Fruit fly (Drosophila melanogaster) whole organism, embryonic: ENCODE results near the gene TbCMF46.

Experiments
- Abd-B ChIP-seq: fragments of 200-800 bp; sonication (Bioruptor generic); optimal IDR thresholded peaks from 2 replicates; lab custom pipeline; 2018; ENCODE audit warnings: missing biosample characterization, mild to moderate bottlenecking, missing genetic modification characterization, moderate library complexity
- Atf6 ChIP-seq: fragments of 200-800 bp; sonication (Bioruptor generic); IDR thresholded peaks from 2 replicates; pipeline ENCODE4 v1.3.6; 2022; ENCODE audit warnings: missing biosample characterization, missing genetic modification characterization
- B-H1 ChIP-seq: fragments of 200-800 bp; sonication (Bioruptor generic); IDR thresholded peaks from 3 replicates; pipeline ENCODE4 v1.3.6; 2022; ENCODE audit warnings: missing biosample characterization, missing genetic modification characterization
- BEAF-32 ChIP-seq: fragments of 200-800 bp; sonication (Bioruptor generic); optimal IDR thresholded peaks from 3 replicates; lab custom pipeline; 2017; ENCODE audit warnings: missing biosample characterization, missing genetic modification characterization, mild to moderate bottlenecking, moderate library complexity, missing genetic modification reagents
- BtbVII ChIP-seq: fragments of 200-800 bp; sonication (Bioruptor generic); optimal IDR thresholded peaks from 3 replicates; lab custom pipeline; 2017; ENCODE audit warnings: missing biosample characterization, mild to moderate bottlenecking, missing genetic modification characterization
- CG12071 ChIP-seq: fragments of 200-800 bp; sonication (Bioruptor generic); optimal IDR thresholded peaks from 3 replicates; lab custom pipeline; 2018; ENCODE audit warnings: missing biosample characterization, mild to moderate bottlenecking, missing genetic modification characterization
- CG12391 ChIP-seq: fragments of 200-800 bp; sonication (Bioruptor generic); optimal IDR thresholded peaks from 3 replicates; lab custom pipeline; 2018; ENCODE audit warnings: missing biosample characterization, mild to moderate bottlenecking, missing genetic modification characterization, moderate library complexity
- CG13424 ChIP-seq: fragments of 200-800 bp; sonication (Bioruptor generic); optimal IDR thresholded peaks from 2 replicates; lab custom pipeline; 2019; ENCODE audit warnings: missing biosample characterization, mild to moderate bottlenecking, missing genetic modification characterization, moderate library complexity
- CG14860 ChIP-seq: fragments of 200-800 bp; sonication (Bioruptor generic); IDR thresholded peaks from 3 replicates; pipeline ENCODE4 v1.3.6; 2022; ENCODE audit warnings: missing biosample characterization, missing genetic modification characterization; ENCODE audit not compliant: partially characterized antibody
- CG16813 ChIP-seq: fragments of 200-800 bp; sonication (Bioruptor generic); IDR thresholded peaks from 3 replicates; pipeline ENCODE4 v1.3.6; 2022; ENCODE audit warnings: missing biosample characterization, missing genetic modification characterization; ENCODE audit not compliant: partially characterized antibody
- CG2120 ChIP-seq: fragments of 200-800 bp; sonication (Bioruptor generic); optimal IDR thresholded peaks from 3 replicates; lab custom pipeline; 2016; ENCODE audit warnings: missing biosample characterization, missing genetic modification characterization
- CG30403 ChIP-seq: fragments of 200-800 bp; sonication (Bioruptor generic); optimal IDR thresholded peaks from 3 replicates; lab custom pipeline; 2016; ENCODE audit warnings: missing biosample characterization, missing genetic modification characterization
- CG31441 ChIP-seq: fragments of 200-800 bp; sonication (Bioruptor generic); IDR thresholded peaks from 2 replicates; pipeline ENCODE4 v1.3.6; 2022; ENCODE audit warnings: missing biosample characterization, missing genetic modification characterization
- CG34376 ChIP-seq: fragments of 200-800 bp; sonication (Bioruptor generic); optimal IDR thresholded peaks from 2 replicates; lab custom pipeline; 2018; ENCODE audit warnings: missing biosample characterization, mild to moderate bottlenecking, missing genetic modification characterization
- CG4730 ChIP-seq: fragments of 200-800 bp; sonication (Bioruptor generic); IDR thresholded peaks from 2 replicates; pipeline ENCODE4 v1.3.6; 2022; ENCODE audit warnings: missing biosample characterization, missing genetic modification characterization
- CG5180 ChIP-seq: fragments of 200-800 bp; sonication (Bioruptor generic); optimal IDR thresholded peaks from 3 replicates; lab custom pipeline; 2017; ENCODE audit warnings: missing biosample characterization, missing genetic modification characterization, mild to moderate bottlenecking, moderate library complexity, missing genetic modification reagents
- CG6813 ChIP-seq: fragments of 200-800 bp; sonication (Bioruptor generic); optimal IDR thresholded peaks from 2 replicates; lab custom pipeline; 2017; ENCODE audit warnings: missing biosample characterization, missing genetic modification characterization, mild to moderate bottlenecking, moderate library complexity, missing genetic modification reagents
- CG7556 ChIP-seq: fragments of 200-800 bp; sonication (Bioruptor generic); optimal IDR thresholded peaks from 2 replicates; lab custom pipeline; 2017; ENCODE audit warnings: missing biosample characterization, mild to moderate bottlenecking, missing genetic modification characterization
- Deaf1 ChIP-seq: fragments of 200-800 bp; optimal IDR thresholded peaks from 3 replicates; lab custom pipeline; 2019; ENCODE audit warnings: missing biosample characterization, mild to moderate bottlenecking, missing genetic modification characterization, moderate library complexity
- Dfd ChIP-seq, 2 experiments: fragments of >200 bp; optimal IDR thresholded peaks; 2 replicates each; lab custom pipeline; 2017; ENCODE audit warnings: missing biosample characterization in 2 of 2, missing genetic modification characterization in 2 of 2
- Doc3 ChIP-seq: fragments of 200-800 bp; sonication (Bioruptor generic); IDR thresholded peaks from 3 replicates; pipeline ENCODE4 v1.3.6; 2022; ENCODE audit warnings: missing biosample characterization, missing genetic modification characterization; ENCODE audit not compliant: partially characterized antibody
- HLH4C ChIP-seq: fragments of 200-800 bp; sonication (Bioruptor generic); IDR thresholded peaks from 3 replicates; pipeline ENCODE4 v1.3.6; 2022; ENCODE audit warnings: missing biosample characterization, missing genetic modification characterization; ENCODE audit not compliant: partially characterized antibody
- NFAT ChIP-seq: fragments of 200-800 bp; sonication (Bioruptor generic); IDR thresholded peaks from 2 replicates; pipeline ENCODE4 v1.3.6; 2022; ENCODE audit warnings: missing biosample characterization, missing genetic modification characterization
- Opbp ChIP-seq: fragments of 200-800 bp; sonication (Bioruptor generic); IDR thresholded peaks from 3 replicates; pipeline ENCODE4 v1.3.6; 2022; ENCODE audit warnings: missing biosample characterization, missing genetic modification characterization; ENCODE audit not compliant: partially characterized antibody
- Spps ChIP-seq: fragments of 200-800 bp; sonication (Bioruptor generic); optimal IDR thresholded peaks from 2 replicates; lab custom pipeline; 2018; ENCODE audit warnings: missing biosample characterization, mild to moderate bottlenecking, missing genetic modification characterization
- YL-1 ChIP-seq: fragments of 200-800 bp; sonication (Bioruptor generic); optimal IDR thresholded peaks from 3 replicates; lab custom pipeline; 2017; ENCODE audit warnings: missing biosample characterization, mild to moderate bottlenecking, missing genetic modification characterization
- ato ChIP-seq: fragments of 200-800 bp; sonication (Bioruptor generic); IDR thresholded peaks from 2 replicates; pipeline ENCODE4 v1.3.6; 2022; ENCODE audit warnings: missing biosample characterization, missing genetic modification characterization; ENCODE audit not compliant: partially characterized antibody
- dm ChIP-seq: fragments of 200-800 bp; sonication (Bioruptor generic); optimal IDR thresholded peaks from 3 replicates; lab custom pipeline; 2016; ENCODE audit warnings: missing biosample characterization, missing genetic modification characterization
- gfzf ChIP-seq: fragments of 200-800 bp; sonication (Bioruptor generic); optimal IDR thresholded peaks from 2 replicates; lab custom pipeline; 2016; ENCODE audit warnings: missing biosample characterization, mild to moderate bottlenecking, missing genetic modification characterization, moderate library complexity
- gt ChIP-seq: fragments of 200-800 bp; sonication (Bioruptor generic); IDR thresholded peaks from 2 replicates; pipeline ENCODE4 v1.3.6; 2022; ENCODE audit warnings: missing biosample characterization, missing genetic modification characterization
- ham ChIP-seq: fragments of 200-800 bp; sonication (Bioruptor generic); IDR thresholded peaks from 2 replicates; pipeline ENCODE4 v1.3.6; 2022; ENCODE audit warnings: missing biosample characterization, missing genetic modification characterization
- kni ChIP-seq: fragments of 200-800 bp; sonication (Bioruptor generic); optimal IDR thresholded peaks from 3 replicates; lab custom pipeline; 2017; ENCODE audit warnings: mild to moderate bottlenecking, missing biosample characterization, missing genetic modification reagents, missing genetic modification characterization
- knrl ChIP-seq: fragments of 200-800 bp; sonication (Bioruptor generic); IDR thresholded peaks from 3 replicates; pipeline ENCODE4 v1.3.6; 2022; ENCODE audit warnings: missing biosample characterization, missing genetic modification characterization; ENCODE audit not compliant: partially characterized antibody
- lilli ChIP-seq: fragments of 200-800 bp; sonication (Bioruptor generic); optimal IDR thresholded peaks from 3 replicates; lab custom pipeline; 2016; ENCODE audit warnings: missing biosample characterization, missing genetic modification characterization
- mirr ChIP-seq: fragments of 200-800 bp; sonication (Bioruptor generic); optimal IDR thresholded peaks from 3 replicates; lab custom pipeline; 2018; ENCODE audit warnings: missing biosample characterization, mild to moderate bottlenecking, missing genetic modification characterization
- nerfin-2 ChIP-seq: fragments of 200-800 bp; sonication (Bioruptor generic); IDR thresholded peaks from 2 replicates; pipeline ENCODE4 v1.3.6; 2022; ENCODE audit warnings: missing biosample characterization, missing genetic modification characterization; ENCODE audit not compliant: partially characterized antibody
- oc ChIP-seq: fragments of 200-800 bp; sonication (Bioruptor generic); optimal IDR thresholded peaks from 2 replicates; lab custom pipeline; 2018; ENCODE audit warnings: missing biosample characterization, mild to moderate bottlenecking, missing genetic modification characterization, moderate library complexity
- pzg ChIP-seq: fragments of 200-800 bp; sonication (Bioruptor generic); optimal IDR thresholded peaks from 3 replicates; lab custom pipeline; 2018; ENCODE audit warnings: missing biosample characterization, mild to moderate bottlenecking, missing genetic modification characterization, moderate library complexity
- sc ChIP-seq, 3 experiments: fragments of >200 bp in 2 of 3; fragments of 200-800 bp in 1 of 3; sonication (Bioruptor generic) in 1 of 3; optimal IDR thresholded peaks; 2 replicates in 2 of 3; 3 replicates in 1 of 3; lab custom pipeline; 2017; ENCODE audit warnings: mild to moderate bottlenecking in 1 of 3, missing biosample characterization in 1 of 3, missing genetic modification characterization in 1 of 3, missing genetic modification reagents in 1 of 3
- sd ChIP-seq: fragments of 200-800 bp; sonication (Bioruptor generic); optimal IDR thresholded peaks from 3 replicates; lab custom pipeline; 2018; ENCODE audit warnings: missing biosample characterization, mild to moderate bottlenecking, missing genetic modification characterization, moderate library complexity
- sens ChIP-seq: fragments of 200-800 bp; sonication (Bioruptor generic); peaks from one replicate; lab custom pipeline; 2016; ENCODE audit warnings: missing biosample characterization, missing genetic modification characterization
- shn ChIP-seq: fragments of 200-800 bp; sonication (Bioruptor generic); optimal IDR thresholded peaks from 3 replicates; lab custom pipeline; 2016; ENCODE audit warnings: missing biosample characterization, missing genetic modification characterization
- sim ChIP-seq: fragments of 200-800 bp; sonication (Bioruptor generic); IDR thresholded peaks from 2 replicates; pipeline ENCODE4 v1.3.6; 2022; ENCODE audit warnings: missing biosample characterization, missing genetic modification characterization
- sna ChIP-seq: fragments of 200-800 bp; sonication (Bioruptor generic); IDR thresholded peaks from 2 replicates; pipeline ENCODE4 v1.3.6; 2022; ENCODE audit warnings: missing biosample characterization, missing genetic modification characterization; ENCODE audit not compliant: partially characterized antibody
- tgo ChIP-seq: fragments of 200-800 bp; sonication (Bioruptor generic); IDR thresholded peaks from 3 replicates; pipeline ENCODE4 v1.3.6; 2022; ENCODE audit warnings: missing biosample characterization, missing genetic modification characterization
- trem ChIP-seq: fragments of 200-800 bp; optimal IDR thresholded peaks from 3 replicates; lab custom pipeline; 2019; ENCODE audit warnings: missing biosample characterization, mild to moderate bottlenecking, missing genetic modification characterization, moderate library complexity
- ttk ChIP-seq: fragments of 200-800 bp; sonication (Bioruptor generic); IDR thresholded peaks from 2 replicates; pipeline ENCODE4 v2.1.2; 2022; ENCODE audit warnings: missing biosample characterization, missing genetic modification characterization
- tup ChIP-seq: fragments of 200-800 bp; sonication (Bioruptor generic); optimal IDR thresholded peaks from 2 replicates; lab custom pipeline; 2016; ENCODE audit warnings: missing biosample characterization, mild to moderate bottlenecking, missing genetic modification characterization, moderate library complexity
- unc-4 ChIP-seq: fragments of 200-800 bp; sonication (Bioruptor generic); IDR thresholded peaks from 2 replicates; pipeline ENCODE4 v1.3.6; 2022; ENCODE audit warnings: missing biosample characterization, missing genetic modification characterization; ENCODE audit not compliant: partially characterized antibody
- zen2 ChIP-seq: fragments of 200-800 bp; sonication (Bioruptor generic); IDR thresholded peaks from 3 replicates; pipeline ENCODE4 v1.3.6; 2022; ENCODE audit warnings: missing biosample characterization, missing genetic modification characterization; ENCODE audit not compliant: partially characterized antibody

Gene TbCMF46

dm6 chr2L:9893183-9893582 is 31.5 kb downstream of the TbCMF46 start, which contains the start of gene mtDNA-helicase (continued):
- TF ChIP-seq CG12071 (GFP tag; lab: Kevin White, UChicago) = no peak
- TF ChIP-seq HLH4C (GFP tag; lab: Robert Waterston, UW) = peak; percentile 59
- TF ChIP-seq knrl (GFP tag; lab: Robert Waterston, UW) = peak; percentile 41; the same call in 2 of the 3 replicates
- peak; percentile 57; the same call in 1 of the 3 replicates for TF ChIP-seq Opbp (GFP tag; lab: Robert Waterston, UW)
- no peak for TF ChIP-seq CG13424 (tag; lab: Kevin White, UChicago)
- TF ChIP-seq CG14860 = peak; percentile 42; the same call in 2 of the 3 replicates
- TF ChIP-seq sens (GFP tag; lab: Kevin White, UChicago) = peak; percentile 73
- no peak for TF ChIP-seq Spps
- TF ChIP-seq BEAF-32 = peak; percentile 58
- TF ChIP-seq Atf6 = no peak
- 0 out of 2 replicates have a peak, but pooled peaks have one; percentile 41 for TF ChIP-seq nerfin-2 (GFP tag; lab: Robert Waterston, UW)
- peak; percentile 39; the same call in 1 of the 3 replicates for TF ChIP-seq zen2 (GFP tag; lab: Robert Waterston, UW)
- TF ChIP-seq mirr (GFP tag; lab: Kevin White, UChicago) = no peak
- TF ChIP-seq gt (GFP tag; lab: Robert Waterston, UW) = no peak
- peak; percentile 1 for TF ChIP-seq trem
- TF ChIP-seq pzg (GFP tag; lab: Kevin White, UChicago) = peak; percentile 36
- TF ChIP-seq sna (GFP tag; lab: Robert Waterston, UW) = peak; percentile 61; the same call in 1 of the 2 replicates
- TF ChIP-seq Doc3 (GFP tag; lab: Robert Waterston, UW) = peak; percentile 51; the same call in 1 of the 3 replicates
- TF ChIP-seq CG2120 (GFP tag; lab: Kevin White, UChicago) = peak; percentile 0
- no peak for TF ChIP-seq tup
- TF ChIP-seq CG34376 = peak; percentile 16
- peak; percentile 56; the same call in 1 of the 2 replicates for TF ChIP-seq unc-4 (GFP tag; lab: Robert Waterston, UW)
- TF ChIP-seq gfzf (GFP tag; lab: Kevin White, UChicago) = peak; percentile 1
- peak; percentile 79 for TF ChIP-seq sd
- TF ChIP-seq Deaf1 = no peak
- peak; percentile 77 for TF ChIP-seq dm (GFP tag; lab: Kevin White, UChicago)
- TF ChIP-seq CG6813 = no peak
- no peak for TF ChIP-seq lilli (GFP tag; lab: Kevin White, UChicago)
- TF ChIP-seq CG12391 = peak; percentile 5
- TF ChIP-seq sim (GFP tag; lab: Robert Waterston, UW) = no peak
- no peak for TF ChIP-seq kni (GFP tag; lab: Kevin White, UChicago)
- TF ChIP-seq ttk (GFP tag; lab: Robert Waterston, UW) = no peak
- TF ChIP-seq CG16813 (GFP tag; lab: Robert Waterston, UW) = peak; percentile 38; the same call in 1 of the 3 replicates
- TF ChIP-seq YL-1 (GFP tag; lab: Kevin White, UChicago) = peak; percentile 37

- no peak for TF ChIP-seq CG30403 (GFP tag; lab: Kevin White, UChicago)
- TF ChIP-seq gfzf (GFP tag; lab: Kevin White, UChicago) = peak; percentile 51
- TF ChIP-seq ham = no peak
- no peak for TF ChIP-seq CG31441
- no peak for TF ChIP-seq shn (GFP tag; lab: Kevin White, UChicago)
- TF ChIP-seq tgo (GFP tag; lab: Robert Waterston, UW) = no peak
- no peak for TF ChIP-seq Abd-B (GFP tag; lab: Kevin White, UChicago)
- TF ChIP-seq Dfd (GFP tag; optimal IDR thresholded peaks at IDR 0.05; lab: Kevin White, UChicago) = no peak
- TF ChIP-seq ato (GFP tag; lab: Robert Waterston, UW) = peak; percentile 73
- no peak for TF ChIP-seq CG7556 (GFP tag; lab: Kevin White, UChicago)
- no peak for TF ChIP-seq sc (optimal IDR thresholded peaks at IDR 0.05; lab: Kevin White, UChicago)
- TF ChIP-seq sc (GFP tag; optimal IDR thresholded peaks at IDR 0.05; lab: Kevin White, UChicago) = no peak
- no peak for TF ChIP-seq CG5180 (GFP tag; lab: Kevin White, UChicago)
- no peak for TF ChIP-seq B-H1 (GFP tag; lab: Robert Waterston, UW)
- TF ChIP-seq NFAT (GFP tag; lab: Robert Waterston, UW) = no peak
- TF ChIP-seq oc (tag; lab: Kevin White, UChicago) = no peak
- TF ChIP-seq BtbVII (GFP tag; lab: Kevin White, UChicago) = no peak
- TF ChIP-seq CG4730 (GFP tag; lab: Robert Waterston, UW) = no peak
Observed at dm6 chr2L:9890576-9890975, 34.1 kb downstream of the TbCMF46 start, which contains the start of the genes CG34183 and CG4537. CG34183 (minus strand) TSS chr2L:9890772. CG4537 (plus strand) TSS chr2L:9890885.
